Worm (Caenorhabditis elegans) whole organism, L3 larva: Measurements from ENCODE around the gene C07H4.1.

ENCODE experiments used
- egl-5 ChIP-seq: fragments of 150-350 bp; optimal IDR thresholded peaks from 2 replicates; lab custom pipeline; 2017; ENCODE audit warnings: missing biosample characterization, missing genetic modification reagents, missing genetic modification characterization, inconsistent platforms
- fos-1 ChIP-seq: fragments of 150-350 bp; optimal IDR thresholded peaks from 2 replicates; lab custom pipeline; 2014; ENCODE audit warnings: missing biosample characterization, missing genetic modification characterization
- mdl-1 ChIP-seq: fragments of 150-350 bp; optimal IDR thresholded peaks from 2 replicates; lab custom pipeline; 2014; ENCODE audit warnings: missing biosample characterization, missing genetic modification characterization
- nhr-11 ChIP-seq: fragments of 150-350 bp; optimal IDR thresholded peaks from 2 replicates; lab custom pipeline; 2014; ENCODE audit warnings: missing biosample characterization, missing genetic modification characterization
- nhr-76 ChIP-seq: fragments of 150-350 bp; sonication (generic microtip); optimal IDR thresholded peaks from 5 replicates; lab custom pipeline; 2014; ENCODE audit warnings: missing biosample characterization, missing genetic modification characterization
- unc-62 ChIP-seq: fragments of 150-350 bp; sonication (generic microtip); optimal IDR thresholded peaks from 4 replicates; lab custom pipeline; 2014; ENCODE audit warnings: missing biosample characterization, missing genetic modification reagents, missing genetic modification characterization

DNA sequence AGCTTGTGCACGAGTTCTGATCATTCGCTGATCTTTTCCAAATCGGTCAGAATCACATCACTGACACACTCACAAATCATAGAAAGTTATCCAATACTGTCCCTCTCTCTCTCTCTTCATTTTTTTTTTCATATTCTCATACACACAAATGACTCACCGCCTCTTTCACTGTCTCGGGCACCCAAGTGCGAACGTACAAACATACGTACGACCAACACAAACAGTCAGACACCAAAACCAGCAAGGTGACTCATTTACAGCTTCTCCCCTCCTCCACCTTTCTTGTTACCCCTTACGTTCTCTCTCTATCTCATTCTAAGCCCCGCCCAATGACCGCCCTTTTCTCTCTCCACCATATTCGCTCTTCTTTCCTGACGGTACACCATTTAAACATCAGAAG, 33.5 kb upstream of the C07H4.1 start:
- no peak for TF ChIP-seq egl-5 (tag; lab: Kevin White, UChicago)
- no peak for TF ChIP-seq unc-62
- TF ChIP-seq nhr-11 (tag; lab: Kevin White, UChicago), result no peak
- no peak for TF ChIP-seq mdl-1 (tag; lab: Kevin White, UChicago)
- TF ChIP-seq fos-1 (tag; lab: Kevin White, UChicago), result peak; percentile 98
- no peak for TF ChIP-seq nhr-76 (tag; lab: Kevin White, UChicago)
